Fruit fly (Drosophila melanogaster): Measurements from ENCODE around the gene RfC38.

RfC38 gene

DNA sequence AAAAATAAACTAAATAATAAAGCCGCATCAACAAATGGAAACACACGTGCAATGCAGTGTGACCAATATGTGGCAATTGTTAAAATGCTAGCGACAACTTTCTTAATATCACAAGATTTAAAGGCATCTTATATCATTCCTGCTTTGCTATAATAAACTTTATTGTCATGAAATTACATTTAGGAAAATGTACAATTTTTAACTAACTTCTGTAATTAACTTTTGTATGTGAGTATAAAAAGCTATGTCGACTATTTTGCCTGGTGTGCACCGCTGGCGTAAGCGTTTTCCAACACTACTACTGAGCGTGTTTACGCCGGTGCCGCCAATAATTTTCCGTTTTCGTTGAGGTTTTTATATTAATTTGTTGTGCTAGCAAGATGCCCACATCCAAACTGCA is 6.9 kb downstream of the RfC38 start, which contains the start of the genes Csl4 and Nup160 (continued):
- TF ChIP-seq CG12659 (GFP tag; optimal IDR thresholded peaks at IDR 0.05) (peak; percentile 75), knrl (GFP tag; IDR thresholded peaks at IDR 0.05; ENCODE audit: partially characterized antibody) (peak; percentile 15; the same call in 1 of the 3 replicates), Opbp (GFP tag; IDR thresholded peaks at IDR 0.05; ENCODE audit: partially characterized antibody) (peak; percentile 52; the same call in 2 of the 3 replicates), fd96Cb (tag; optimal IDR thresholded peaks at IDR 0.05) (peak; percentile 44), crc (GFP tag; optimal IDR thresholded peaks at IDR 0.05) (peak; percentile 57), CG32532 (GFP tag; IDR thresholded peaks at IDR 0.05) (peak; percentile 86), cato (GFP tag; optimal IDR thresholded peaks at IDR 0.05; ENCODE audit: borderline replicate concordance) (peak; percentile 67), h (optimal IDR thresholded peaks at IDR 0.05) (no peak), Camta (GFP tag; optimal IDR thresholded peaks at IDR 0.05) (peak; percentile 68), CG15479 (GFP tag; optimal IDR thresholded peaks at IDR 0.05) (no peak), CG17912 (GFP tag; optimal IDR thresholded peaks at IDR 0.05) (no peak), Ets97D (GFP tag; optimal IDR thresholded peaks at IDR 0.05) (peak; percentile 81), CG6254 (GFP tag; optimal IDR thresholded peaks at IDR 0.05) (peak; percentile 39), NfI (GFP tag; optimal IDR thresholded peaks at IDR 0.05) (peak; percentile 65), CG4617 (GFP tag; optimal IDR thresholded peaks at IDR 0.05; ENCODE audit: borderline replicate concordance) (peak; percentile 83), Lim3 (GFP tag; IDR thresholded peaks at IDR 0.05) (no peak), luna (GFP tag; optimal IDR thresholded peaks at IDR 0.05) (peak; percentile 54), Nf-YB (GFP tag; optimal IDR thresholded peaks at IDR 0.05) (no peak), Ptx1 (GFP tag; IDR thresholded peaks at IDR 0.05) (peak; percentile 74), CG4820 (GFP tag; optimal IDR thresholded peaks at IDR 0.05) (peak; percentile 69), E2f2 (GFP tag; IDR thresholded peaks at IDR 0.05) (peak; percentile 67), CG14441 (GFP tag; IDR thresholded peaks at IDR 0.05) (peak; percentile 70), CG15696 (tag; optimal IDR thresholded peaks at IDR 0.05) (peak; percentile 49), gsb (GFP tag; IDR thresholded peaks at IDR 0.05) (no peak), Dbx (GFP tag; IDR thresholded peaks at IDR 0.05) (peak; percentile 86), CG30431 (GFP tag; optimal IDR thresholded peaks at IDR 0.05) (peak; percentile 20), CG9609 (GFP tag; optimal IDR thresholded peaks at IDR 0.05) (peak; percentile 85), zf30C (GFP tag; optimal IDR thresholded peaks at IDR 0.05) (no peak), Side (GFP tag; optimal IDR thresholded peaks at IDR 0.05) (peak; percentile 89), CG12219 (GFP tag; optimal IDR thresholded peaks at IDR 0.05) (no peak), CG8089 (GFP tag; optimal IDR thresholded peaks at IDR 0.05) (peak; percentile 69), CG17359 (tag; optimal IDR thresholded peaks at IDR 0.05) (peak; percentile 70), zen2 (GFP tag; IDR thresholded peaks at IDR 0.05; ENCODE audit: partially characterized antibody) (no peak), pnt (GFP tag; optimal IDR thresholded peaks at IDR 0.05) (peak; percentile 80), ara (GFP tag; IDR thresholded peaks at IDR 0.05) (peak; percentile 75), seq (GFP tag; IDR thresholded peaks at IDR 0.05) (peak; percentile 61; the same call in 1 of the 2 replicates), Scr (GFP tag; IDR thresholded peaks at IDR 0.05; ENCODE audit: partially characterized antibody) (peak; percentile 36), Dll (GFP tag; IDR thresholded peaks at IDR 0.05; ENCODE audit: partially characterized antibody) (0 out of 4 replicates have a peak, but pooled peaks have one; percentile 48), dmrt11E (tag; optimal IDR thresholded peaks at IDR 0.05) (peak; percentile 64), CG10147 (GFP tag; optimal IDR thresholded peaks at IDR 0.05) (no peak), Optix (GFP tag; IDR thresholded peaks at IDR 0.05) (0 out of 3 replicates have a peak, but pooled peaks have one; percentile 37), Hmx (GFP tag; optimal IDR thresholded peaks at IDR 0.05) (peak; percentile 46), insv (GFP tag; optimal IDR thresholded peaks at IDR 0.05) (peak in 1 of 2 experiments; percentile 19), CG32767 (GFP tag; IDR thresholded peaks at IDR 0.05) (no peak), Taf1 (GFP tag; IDR thresholded peaks at IDR 0.05) (peak; percentile 55; the same call in 1 of the 2 replicates), CG3065 (GFP tag; optimal IDR thresholded peaks at IDR 0.05) (peak; percentile 38), ranshi (GFP tag; IDR thresholded peaks at IDR 0.05) (peak; percentile 65; the same call in 1 of the 2 replicates), CG10462 (GFP tag; optimal IDR thresholded peaks at IDR 0.05) (peak; percentile 58), Dip3 (GFP tag; optimal IDR thresholded peaks at IDR 0.05) (peak; percentile 84), CG32772 (GFP tag; IDR thresholded peaks at IDR 0.05) (peak; percentile 64), aop (GFP tag; IDR thresholded peaks at IDR 0.05) (no peak)
